Worm (Caenorhabditis elegans): Measurements from ENCODE around the gene F28B12.6.

Gene F28B12.6

ce11 chrII:5931109-5931508 lies 9.6 kb upstream of the F28B12.6 start:
- TF ChIP-seq lin-39 (tag; optimal IDR thresholded peaks at IDR 0.05) (no peak), unc-62 (GFP tag; optimal IDR thresholded peaks at IDR 0.05) (no peak), ztf-11 (tag; optimal IDR thresholded peaks at IDR 0.05) (no peak), egl-27 (tag; optimal IDR thresholded peaks at IDR 0.05) (no peak), ceh-82 (tag; optimal IDR thresholded peaks at IDR 0.05) (no peak), aly-2 (tag; optimal IDR thresholded peaks at IDR 0.05) (no peak), unc-39 (tag; optimal IDR thresholded peaks at IDR 0.05) (no peak), ztf-1 (GFP tag; conservative IDR thresholded peaks at IDR 0.05) (no peak), nhr-237 (tag; optimal IDR thresholded peaks at IDR 0.05) (no peak), zag-1 (tag; optimal IDR thresholded peaks at IDR 0.05) (no peak), nhr-11 (tag; optimal IDR thresholded peaks at IDR 0.05) (no peak), nhr-129 (tag; optimal IDR thresholded peaks at IDR 0.05) (peak; percentile 81), fos-1 (tag; optimal IDR thresholded peaks at IDR 0.05) (peak; percentile 68), mab-5 (tag; optimal IDR thresholded peaks at IDR 0.05) (no peak), nhr-21 (tag; optimal IDR thresholded peaks at IDR 0.05) (peak; percentile 27), nhr-25 (tag; optimal IDR thresholded peaks at IDR 0.05) (peak; percentile 62), Y55F3AM.14 (GFP tag; optimal IDR thresholded peaks at IDR 0.05) (no peak), ztf-4 (tag; optimal IDR thresholded peaks at IDR 0.05) (no peak), mbf-1 (tag; optimal IDR thresholded peaks at IDR 0.05) (no peak), snpc-4 (tag; optimal IDR thresholded peaks at IDR 0.05) (no peak), gmeb-1 (tag; optimal IDR thresholded peaks at IDR 0.05) (no peak), nhr-10 (tag; optimal IDR thresholded peaks at IDR 0.05) (no peak), crh-2 (tag; optimal IDR thresholded peaks at IDR 0.05) (peak; percentile 51), elt-1 (tag; optimal IDR thresholded peaks at IDR 0.05) (no peak), unc-55 (GFP tag; optimal IDR thresholded peaks at IDR 0.05) (no peak), peb-1 (tag; optimal IDR thresholded peaks at IDR 0.05) (no peak), sem-4 (tag; optimal IDR thresholded peaks at IDR 0.05) (no peak), F13H6.1 (tag; optimal IDR thresholded peaks at IDR 0.05) (peak; percentile 53), dmd-4 (tag; optimal IDR thresholded peaks at IDR 0.05) (no peak), ZK546.5 (tag; optimal IDR thresholded peaks at IDR 0.05) (no peak), R02D3.7 (tag; optimal IDR thresholded peaks at IDR 0.05) (no peak), mdl-1 (tag; optimal IDR thresholded peaks at IDR 0.05) (no peak), nhr-12 (tag; optimal IDR thresholded peaks at IDR 0.05) (no peak), alr-1 (tag; optimal IDR thresholded peaks at IDR 0.05) (no peak), elt-3 (tag; optimal IDR thresholded peaks at IDR 0.05) (no peak), nhr-77 (tag; optimal IDR thresholded peaks at IDR 0.05) (no peak), ceh-16 (tag; optimal IDR thresholded peaks at IDR 0.05) (no peak), lsy-2 (tag; optimal IDR thresholded peaks at IDR 0.05) (no peak), C34F6.9 (tag; optimal IDR thresholded peaks at IDR 0.05) (no peak), nhr-23 (tag; optimal IDR thresholded peaks at IDR 0.05) (no peak), lin-13 (GFP tag; optimal IDR thresholded peaks at IDR 0.05) (peak; percentile 27), sma-3 (GFP tag; optimal IDR thresholded peaks at IDR 0.05) (peak; percentile 23), blmp-1 (tag; optimal IDR thresholded peaks at IDR 0.05; ENCODE audit: insufficient read depth) (peak; percentile 28), sma-9 (GFP tag; optimal IDR thresholded peaks at IDR 0.05) (peak; percentile 32), sma-9 (tag; optimal IDR thresholded peaks at IDR 0.05) (no peak), lin-11 (tag; optimal IDR thresholded peaks at IDR 0.05) (no peak), ama-1 (optimal IDR thresholded peaks at IDR 0.05) (no peak)

Measured in whole organism, L2 larva.